Worm (Caenorhabditis elegans): Measurements from ENCODE around the gene srxa-5.

The srxa-5 gene

DNA sequence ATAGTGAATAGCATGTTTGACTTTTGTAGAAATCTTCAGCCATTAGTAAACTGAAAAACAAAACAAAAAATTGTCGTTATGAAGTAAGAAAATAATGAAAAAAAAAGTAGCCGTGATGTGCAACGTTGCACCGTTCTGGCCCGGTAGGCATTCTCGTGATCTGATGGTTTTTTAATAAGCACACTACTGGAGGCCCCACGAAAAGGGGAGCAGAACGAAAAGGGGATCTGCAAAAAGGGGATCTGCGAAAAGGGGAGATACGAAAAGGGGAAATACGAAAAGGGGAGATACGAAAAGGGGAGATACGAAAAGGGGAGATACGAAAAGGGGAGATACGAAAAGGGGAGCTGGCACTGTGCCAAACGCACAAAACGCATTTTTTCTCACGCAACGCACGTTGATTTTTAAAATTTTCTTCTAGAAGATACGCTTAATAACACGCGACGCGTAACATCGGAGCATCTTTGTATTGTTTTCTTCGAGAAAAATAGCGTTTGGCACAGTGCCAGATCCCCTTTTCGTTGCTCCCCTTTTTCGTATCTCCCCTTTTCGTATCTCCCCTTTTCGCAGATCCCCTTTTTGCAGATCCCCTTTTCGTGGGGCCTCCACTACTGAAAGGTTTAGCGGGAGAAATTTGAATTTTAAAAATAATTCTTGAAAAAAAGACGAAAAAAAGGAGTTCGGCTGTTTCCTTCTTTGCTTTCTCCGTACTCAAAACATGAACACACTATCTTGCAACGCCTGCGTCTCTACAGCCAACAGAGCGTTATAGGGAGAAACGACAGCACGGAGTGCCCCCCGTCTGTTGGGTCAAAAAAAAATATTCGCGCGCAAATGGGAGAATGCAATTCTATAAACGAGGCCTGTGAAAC is 18.7 kb downstream of the srxa-5 start, which contains the start of gene C09E7.7 (continued):
- peak; percentile 83 for TF ChIP-seq Y53G8AR.9 (GFP tag; conservative IDR thresholded peaks at IDR 0.05)
- peak; percentile 70 for TF ChIP-seq xnd-1 (tag; optimal IDR thresholded peaks at IDR 0.05)
- TF ChIP-seq madf-3 (GFP tag; IDR thresholded peaks at IDR 0.05), result 0 out of 2 replicates have a peak, but pooled peaks have one; percentile 26
- TF ChIP-seq ceh-100 (GFP tag; IDR thresholded peaks at IDR 0.05), result peak; percentile 98
- TF ChIP-seq rec-8 (tag; optimal IDR thresholded peaks at IDR 0.05), result peak in 1 of 2 experiments; percentile 5
- peak; percentile 55 for TF ChIP-seq ceh-27 (GFP tag; optimal IDR thresholded peaks at IDR 0.05)
- peak; percentile 15; the same call in 1 of the 2 replicates for TF ChIP-seq lir-1 (GFP tag; conservative IDR thresholded peaks at IDR 0.05)
- TF ChIP-seq let-526 (GFP tag; IDR thresholded peaks at IDR 0.05), result peak; percentile 45
- peak; percentile 44 for TF ChIP-seq F22D6.2 (tag; optimal IDR thresholded peaks at IDR 0.05)
- TF ChIP-seq lin-40 (tag; optimal IDR thresholded peaks at IDR 0.05), result peak; percentile 70
- TF ChIP-seq akir-1 (GFP tag; optimal IDR thresholded peaks at IDR 0.05), result peak; percentile 51
- TF ChIP-seq lsl-1 (GFP tag; optimal IDR thresholded peaks at IDR 0.05), result peak; percentile 58
- peak; percentile 16; the same call in 1 of the 2 replicates for TF ChIP-seq C17E4.6 (GFP tag; IDR thresholded peaks at IDR 0.05)
- TF ChIP-seq egl-18 (GFP tag; IDR thresholded peaks at IDR 0.05), result peak; percentile 48; the same call in 1 of the 2 replicates
- TF ChIP-seq K11D2.4 (GFP tag; IDR thresholded peaks at IDR 0.05), result peak; percentile 72
- peak; percentile 75; the same call in 1 of the 2 replicates for TF ChIP-seq ztf-28 (GFP tag; IDR thresholded peaks at IDR 0.05)
- peak; percentile 86 for TF ChIP-seq bed-2 (GFP tag; IDR thresholded peaks at IDR 0.05)
- peak; percentile 25 for TF ChIP-seq hrde-1 (tag; optimal IDR thresholded peaks at IDR 0.05; ENCODE audit: borderline replicate concordance)
- peak; percentile 39 for TF ChIP-seq nhr-80 (tag; optimal IDR thresholded peaks at IDR 0.05)
- TF ChIP-seq Y79H2A.3 (GFP tag; conservative IDR thresholded peaks at IDR 0.05), result peak; percentile 51; the same call in 1 of the 2 replicates
- TF ChIP-seq cebp-2 (GFP tag; IDR thresholded peaks at IDR 0.05), result 0 out of 2 replicates have a peak, but pooled peaks have one; percentile 9
- TF ChIP-seq Y95B8A.8 (GFP tag; IDR thresholded peaks at IDR 0.05), result peak; percentile 40; the same call in 1 of the 2 replicates
- TF ChIP-seq D2030.7 (GFP tag; IDR thresholded peaks at IDR 0.05), result peak; percentile 81
- TF ChIP-seq hmg-20 (GFP tag; IDR thresholded peaks at IDR 0.05), result peak; percentile 42; the same call in 1 of the 2 replicates
- TF ChIP-seq C06A6.2 (GFP tag; conservative IDR thresholded peaks at IDR 0.05), result 0 out of 2 replicates have a peak, but pooled peaks have one; percentile 46
- peak; percentile 81 for TF ChIP-seq aptf-2 (GFP tag; conservative IDR thresholded peaks at IDR 0.05)
- TF ChIP-seq lin-35 (GFP tag; optimal IDR thresholded peaks at IDR 0.05), result peak in 1 of 3 experiments; percentile 64
- TF ChIP-seq ceh-91 (GFP tag; IDR thresholded peaks at IDR 0.05), result peak; percentile 81

DNA sequence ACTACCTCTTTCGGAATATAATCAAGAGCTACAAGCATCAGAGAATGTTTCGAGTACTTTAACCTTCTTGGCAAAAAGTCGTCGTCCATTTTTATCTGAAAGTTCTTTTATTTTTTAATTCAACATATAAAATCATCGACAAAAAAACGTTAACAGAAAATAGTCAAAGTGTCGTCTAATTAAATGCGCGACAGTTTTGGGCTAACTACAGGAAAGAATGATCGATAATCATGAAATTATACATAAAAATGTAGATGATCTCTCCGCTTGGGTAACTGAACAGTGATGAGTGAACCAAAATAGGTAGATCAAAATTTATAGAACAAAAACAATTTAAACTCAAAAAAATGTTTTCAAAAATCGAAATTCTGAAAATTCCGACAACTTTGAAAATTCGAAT is 25.7 kb downstream of the srxa-5 start, which contains the start of gene C09E7.8:
C09E7.8 (minus strand) TSS at position 101 of the 400 bp plus-strand sequence.
- TF ChIP-seq snpc-4 (GFP tag; optimal IDR thresholded peaks at IDR 0.05), result no peak
- no peak for TF ChIP-seq snpc-4 (tag; optimal IDR thresholded peaks at IDR 0.05)
- no peak for TF ChIP-seq T07F8.4 (tag; optimal IDR thresholded peaks at IDR 0.05)
- TF ChIP-seq ets-4 (GFP tag; optimal IDR thresholded peaks at IDR 0.05), result no peak
- TF ChIP-seq aptf-2 (GFP tag; conservative IDR thresholded peaks at IDR 0.05), result no peak
- TF ChIP-seq somi-1 (GFP tag; optimal IDR thresholded peaks at IDR 0.05), result no peak
- TF ChIP-seq mes-4 (tag; optimal IDR thresholded peaks at IDR 0.05), result no peak
- TF ChIP-seq efl-1 (GFP tag; optimal IDR thresholded peaks at IDR 0.05), result peak; percentile 25
- TF ChIP-seq D2030.7 (GFP tag; IDR thresholded peaks at IDR 0.05), result no peak
